Worm (Caenorhabditis elegans) whole organism, L4 larva: ENCODE measurements around the gene B0212.3.

Source experiments
- ceh-82 ChIP-seq: sonication (generic microtip); optimal IDR thresholded peaks from 2 replicates; lab custom pipeline; 2017; ENCODE audit warnings: missing biosample characterization, missing genetic modification characterization
- lin-39 ChIP-seq: fragments of 150-350 bp; optimal IDR thresholded peaks from 2 replicates; lab custom pipeline; 2014; ENCODE audit warnings: missing biosample characterization, missing genetic modification reagents, missing genetic modification characterization
- nhr-41 ChIP-seq: fragments of 200-800 bp; sonication (Bioruptor generic); IDR thresholded peaks from 2 replicates; pipeline ENCODE4 v1.3.6; 2022; ENCODE audit warnings: missing genetic modification reagents, missing genetic modification characterization, missing compliant biosample characterization
- set-16 ChIP-seq: fragments of 200-800 bp; sonication (Bioruptor generic); IDR thresholded peaks from 2 replicates; pipeline ENCODE4 v1.3.6; 2022; ENCODE audit warnings: missing genetic modification reagents, missing genetic modification characterization, missing compliant biosample characterization
- snpc-4 ChIP-seq: fragments of 150-350 bp; optimal IDR thresholded peaks from 2 replicates; lab custom pipeline; 2014; ENCODE audit warnings: missing biosample characterization, missing genetic modification characterization

- TF ChIP-seq lin-39 (tag; lab: Kevin White, UChicago) (no peak), ceh-82 (tag; lab: Kevin White, UChicago) (no peak), nhr-41 (GFP tag; lab: Robert Waterston, UW) (no peak), snpc-4 (no peak), set-16 (GFP tag; lab: Robert Waterston, UW) (no peak)
These were observed 35.8 kb upstream of the B0212.3 start, which contains the start of gene srz-83 for ce11 chrIV:3504144-3504543.
